Worm (Caenorhabditis elegans) whole organism, late embryonic: ENCODE measurements around the gene M199.135.

Experiments
- ceh-19 ChIP-seq: fragments of 200-800 bp; sonication (Bioruptor generic); optimal IDR thresholded peaks from 2 replicates; lab custom pipeline; 2018; ENCODE audit warnings: mild to moderate bottlenecking, missing genetic modification characterization, missing compliant biosample characterization
- ceh-2 ChIP-seq: sonication (generic microtip); optimal IDR thresholded peaks from 2 replicates; lab custom pipeline; 2016; ENCODE audit warnings: missing genotype, missing genetic modification characterization, missing compliant biosample characterization
- ceh-34 ChIP-seq: sonication (generic microtip); optimal IDR thresholded peaks from 2 replicates; lab custom pipeline; 2016; ENCODE audit warnings: mild to moderate bottlenecking, missing genetic modification characterization, missing compliant biosample characterization
- ceh-45 ChIP-seq: fragments of 200-800 bp; sonication (Bioruptor generic); IDR thresholded peaks from 2 replicates; pipeline ENCODE4 v1.3.6; 2022; ENCODE audit warnings: missing genetic modification reagents, missing genetic modification characterization, missing compliant biosample characterization
- che-1 ChIP-seq: sonication (generic microtip); optimal IDR thresholded peaks from 2 replicates; lab custom pipeline; 2016; ENCODE audit warnings: mild to moderate bottlenecking, missing genetic modification characterization, missing compliant biosample characterization
- dve-1 ChIP-seq: sonication (generic microtip); optimal IDR thresholded peaks from 2 replicates; lab custom pipeline; 2017; ENCODE audit warnings: antibody characterized with exemption, mild to moderate bottlenecking, missing genetic modification characterization, missing compliant biosample characterization
- elt-4 ChIP-seq: sonication (generic microtip); optimal IDR thresholded peaks from 2 replicates; lab custom pipeline; 2016; ENCODE audit warnings: missing genetic modification characterization, missing compliant biosample characterization
- eyg-1 ChIP-seq: sonication (generic microtip); optimal IDR thresholded peaks from 2 replicates; lab custom pipeline; 2016; ENCODE audit warnings: missing genotype, missing genetic modification characterization, missing compliant biosample characterization
- fkh-10 ChIP-seq: fragments of 150-350 bp; optimal IDR thresholded peaks from 2 replicates; lab custom pipeline; 2014; ENCODE audit warnings: missing biosample characterization, missing genetic modification reagents, missing genetic modification characterization
- hlh-13 ChIP-seq: fragments of 200-800 bp; sonication (Bioruptor generic); optimal IDR thresholded peaks from 2 replicates; lab custom pipeline; 2018; ENCODE audit warnings: mild to moderate bottlenecking, missing genetic modification characterization, missing compliant biosample characterization
- npax-4 ChIP-seq: sonication (generic microtip); optimal IDR thresholded peaks from 2 replicates; lab custom pipeline; 2016; ENCODE audit warnings: missing genetic modification characterization, missing compliant biosample characterization
- pat-9 ChIP-seq: fragments of 200-800 bp; sonication (Bioruptor generic); optimal IDR thresholded peaks from 2 replicates; lab custom pipeline; 2018; ENCODE audit warnings: mild to moderate bottlenecking, missing genetic modification characterization, moderate library complexity, missing compliant biosample characterization
- sox-4 ChIP-seq: sonication (generic microtip); optimal IDR thresholded peaks from 2 replicates; lab custom pipeline; 2017; ENCODE audit warnings: mild to moderate bottlenecking, missing genetic modification characterization, inconsistent platforms, missing compliant biosample characterization
- tbx-7 ChIP-seq: sonication (generic microtip); optimal IDR thresholded peaks from 2 replicates; lab custom pipeline; 2016; ENCODE audit warnings: missing genotype, missing genetic modification characterization, missing compliant biosample characterization
- unc-55 ChIP-seq: sonication (generic microtip); optimal IDR thresholded peaks from 2 replicates; lab custom pipeline; 2017; ENCODE audit warnings: missing biosample characterization, missing genetic modification reagents, missing genetic modification characterization
- unc-86 ChIP-seq: sonication (generic microtip); optimal IDR thresholded peaks from 2 replicates; lab custom pipeline; 2016; ENCODE audit warnings: missing genetic modification characterization, missing compliant biosample characterization
- zip-5 ChIP-seq: sonication (generic microtip); optimal IDR thresholded peaks from 2 replicates; lab custom pipeline; 2016; ENCODE audit warnings: missing genetic modification characterization, missing compliant biosample characterization

The M199.135 gene

ce11 chrIV:15140832-15141231 lies 26.4 kb downstream of the M199.135 start, which contains the start of gene srg-51:
Gene srg-51 (minus strand): TSS chrIV:15140932.
- no peak for TF ChIP-seq elt-4 (tag; lab: Kevin White, UChicago)
- no peak for TF ChIP-seq che-1 (tag; lab: Kevin White, UChicago)
- TF ChIP-seq zip-5: no peak
- no peak for TF ChIP-seq npax-4
- TF ChIP-seq ceh-45 (GFP tag; lab: Robert Waterston, UW): no peak
- TF ChIP-seq tbx-7 (tag; lab: Kevin White, UChicago): no peak
- TF ChIP-seq ceh-19: no peak
- no peak for TF ChIP-seq pat-9
- TF ChIP-seq ceh-2: no peak
- no peak for TF ChIP-seq sox-4 (tag; lab: Kevin White, UChicago)
- TF ChIP-seq hlh-13 (GFP tag; lab: Kevin White, UChicago): no peak
- TF ChIP-seq unc-55 (GFP tag; lab: Kevin White, UChicago): no peak
- no peak for TF ChIP-seq ceh-34 (tag; lab: Kevin White, UChicago)

- no peak for TF ChIP-seq fkh-10 (GFP tag; lab: Kevin White, UChicago)
- TF ChIP-seq elt-4 (tag; lab: Kevin White, UChicago): no peak
- TF ChIP-seq eyg-1 (tag; lab: Kevin White, UChicago): no peak
- no peak for TF ChIP-seq pat-9
- TF ChIP-seq dve-1 (tag; lab: Kevin White, UChicago): no peak
- TF ChIP-seq unc-86: no peak
Observed at ce11 chrIV:15147104-15147503, 32.7 kb downstream of the M199.135 start, which contains the start of gene str-78. Gene str-78 (minus strand): TSS chrIV:15147204.
